Worm (Caenorhabditis elegans) whole organism, L1 larva: ENCODE results near the gene alp-1.
A peak's percentile ranks its signal among the peaks of the same experiment; 100 is the strongest.

ENCODE experiments used
- C16A3.4 ChIP-seq: fragments of 150-350 bp; optimal IDR thresholded peaks from 2 replicates; lab custom pipeline; 2014; ENCODE audit warnings: missing biosample characterization, missing genetic modification characterization
- Y116A8C.19 ChIP-seq: sonication (generic microtip); optimal IDR thresholded peaks from 2 replicates; lab custom pipeline; 2016; ENCODE audit warnings: missing compliant biosample characterization, missing genetic modification characterization, borderline replicate concordance
- ama-1 ChIP-seq: fragments of 150-350 bp; optimal IDR thresholded peaks from 2 replicates; lab custom pipeline; 2014
- blmp-1 ChIP-seq: fragments of 150-350 bp; optimal IDR thresholded peaks from 2 replicates; lab custom pipeline; 2014; ENCODE audit warnings: missing biosample characterization, missing genetic modification characterization
- ceh-63 ChIP-seq: fragments of 200-800 bp; sonication (Bioruptor generic); optimal IDR thresholded peaks from 2 replicates; lab custom pipeline; 2018; ENCODE audit warnings: mild to moderate bottlenecking, missing genetic modification characterization, missing compliant biosample characterization
- ceh-82 ChIP-seq, 3 experiments: fragments of 150-350 bp in 1 of 3; sonication (generic microtip) in 2 of 3; optimal IDR thresholded peaks; 2 replicates each; lab custom pipeline; 2014 to 2017; ENCODE audit warnings: missing biosample characterization in 3 of 3, missing genetic modification characterization in 3 of 3
- ceh-90 ChIP-seq: sonication (generic microtip); optimal IDR thresholded peaks from 2 replicates; lab custom pipeline; 2016; ENCODE audit warnings: missing genetic modification characterization, missing compliant biosample characterization
- ces-1 ChIP-seq: fragments of 150-350 bp; optimal IDR thresholded peaks from 2 replicates; lab custom pipeline; 2014; ENCODE audit warnings: missing biosample characterization, missing genetic modification reagents, missing genetic modification characterization
- dpl-1 ChIP-seq, 3 experiments: fragments of 150-350 bp in 2 of 3; sonication (generic microtip) in 1 of 3; optimal IDR thresholded peaks; 2 replicates each; lab custom pipeline; 2014 to 2017; ENCODE audit warnings: missing biosample characterization in 3 of 3, missing genetic modification characterization in 3 of 3, missing genetic modification reagents in 3 of 3
- efl-1 ChIP-seq, 4 experiments: fragments of 150-350 bp; optimal IDR thresholded peaks in 3 of 4; peaks in 1 of 4; 1 replicate in 1 of 4; 2 replicates in 3 of 4; lab custom pipeline; 2014; ENCODE audit warnings: missing biosample characterization in 2 of 4, missing genetic modification characterization in 2 of 4, missing genetic modification reagents in 2 of 4
- egl-13 ChIP-seq: sonication (generic microtip); optimal IDR thresholded peaks from 2 replicates; lab custom pipeline; 2016; ENCODE audit warnings: missing genotype, missing genetic modification reagents, missing genetic modification characterization, missing compliant biosample characterization
- egl-27 ChIP-seq, 2 experiments: fragments of 150-350 bp in 1 of 2; sonication (generic microtip); optimal IDR thresholded peaks; 3 replicates each; lab custom pipeline; 2017 to 2018; ENCODE audit warnings: missing biosample characterization in 2 of 2, missing genetic modification characterization in 2 of 2, missing genetic modification reagents in 2 of 2
- elt-2 ChIP-seq: sonication (generic microtip); optimal IDR thresholded peaks from 2 replicates; lab custom pipeline; 2016; ENCODE audit warnings: missing genetic modification characterization, mild to moderate bottlenecking, inconsistent platforms, missing compliant biosample characterization, missing genetic modification reagents
- elt-3 ChIP-seq, 6 experiments: fragments of 150-350 bp in 1 of 6; sonication (generic microtip); optimal IDR thresholded peaks; 2 replicates each; lab custom pipeline; 2017 to 2018; ENCODE audit warnings: missing biosample characterization in 6 of 6, missing genetic modification characterization in 6 of 6, inconsistent platforms in 1 of 6
- fkh-4 ChIP-seq: sonication (generic microtip); optimal IDR thresholded peaks from 2 replicates; lab custom pipeline; 2016; ENCODE audit warnings: missing compliant biosample characterization, missing genetic modification characterization, borderline replicate concordance
- hpl-2 ChIP-seq: fragments of 150-350 bp; optimal IDR thresholded peaks from 2 replicates; lab custom pipeline; 2014; ENCODE audit warnings: missing biosample characterization, missing genetic modification reagents, missing genetic modification characterization
- irx-1 ChIP-seq: sonication (generic microtip); optimal IDR thresholded peaks from 2 replicates; lab custom pipeline; 2016; ENCODE audit warnings: missing genetic modification characterization, missing compliant biosample characterization
- isw-1 ChIP-seq: fragments of 200-800 bp; sonication (Bioruptor generic); IDR thresholded peaks from 2 replicates; pipeline ENCODE4 v1.3.6; 2022; ENCODE audit warnings: missing genetic modification characterization, missing compliant biosample characterization
- lin-13 ChIP-seq: fragments of 150-350 bp; optimal IDR thresholded peaks from 2 replicates; lab custom pipeline; 2014; ENCODE audit warnings: missing biosample characterization, missing genetic modification reagents, missing genetic modification characterization
- lin-14 ChIP-seq: fragments of 200-800 bp; sonication (Bioruptor generic); optimal IDR thresholded peaks from 2 replicates; lab custom pipeline; 2018; ENCODE audit warnings: mild to moderate bottlenecking, missing genetic modification characterization, moderate library complexity, missing compliant biosample characterization
- lin-15B ChIP-seq: fragments of 150-350 bp; sonication (generic microtip); optimal IDR thresholded peaks from 3 replicates; lab custom pipeline; 2014; ENCODE audit warnings: missing biosample characterization, missing genetic modification characterization
- lin-35 ChIP-seq, 2 experiments: fragments of 150-350 bp; optimal IDR thresholded peaks; 2 replicates each; lab custom pipeline; 2014; ENCODE audit warnings: missing biosample characterization in 2 of 2, missing genetic modification characterization in 2 of 2, missing genetic modification reagents in 2 of 2
- lin-39 ChIP-seq: fragments of 150-350 bp; optimal IDR thresholded peaks from 2 replicates; lab custom pipeline; 2014; ENCODE audit warnings: missing biosample characterization, missing genetic modification reagents, missing genetic modification characterization
- lsy-2 ChIP-seq, 2 experiments: fragments of 150-350 bp; optimal IDR thresholded peaks; 2 replicates each; lab custom pipeline; 2014; ENCODE audit warnings: missing biosample characterization in 2 of 2, missing genetic modification characterization in 2 of 2
- mdl-1 ChIP-seq, 2 experiments: fragments of 150-350 bp; optimal IDR thresholded peaks; 2 replicates each; lab custom pipeline; 2014 to 2017; ENCODE audit warnings: missing biosample characterization in 2 of 2, missing genetic modification characterization in 2 of 2, inconsistent platforms in 1 of 2
- mef-2 ChIP-seq: fragments of 150-350 bp; optimal IDR thresholded peaks from 2 replicates; lab custom pipeline; 2014; ENCODE audit warnings: missing biosample characterization, missing genetic modification characterization
- mep-1 ChIP-seq: fragments of 150-350 bp; optimal IDR thresholded peaks from 2 replicates; lab custom pipeline; 2014; ENCODE audit warnings: missing biosample characterization, missing genetic modification characterization
- nhr-11 ChIP-seq: fragments of 150-350 bp; optimal IDR thresholded peaks from 2 replicates; lab custom pipeline; 2014; ENCODE audit warnings: missing biosample characterization, missing genetic modification characterization
- nhr-19 ChIP-seq: fragments of 200-800 bp; sonication (Bioruptor generic); conservative IDR thresholded peaks from 2 replicates; pipeline ENCODE4 v1.3.6; 2022; ENCODE audit warnings: missing genetic modification characterization, missing compliant biosample characterization
- nhr-20 ChIP-seq: sonication (generic microtip); optimal IDR thresholded peaks from 2 replicates; lab custom pipeline; 2016; ENCODE audit warnings: mild to moderate bottlenecking, missing genetic modification characterization, missing compliant biosample characterization
- nhr-237 ChIP-seq: fragments of 150-350 bp; optimal IDR thresholded peaks from 2 replicates; lab custom pipeline; 2014; ENCODE audit warnings: missing biosample characterization, missing genetic modification characterization
- nhr-28 ChIP-seq: fragments of 150-350 bp; optimal IDR thresholded peaks from 2 replicates; lab custom pipeline; 2014; ENCODE audit warnings: missing biosample characterization, missing genetic modification characterization
- nhr-47 ChIP-seq: sonication (generic microtip); optimal IDR thresholded peaks from 2 replicates; lab custom pipeline; 2016; ENCODE audit warnings: mild to moderate bottlenecking, missing genetic modification characterization, moderate library complexity, missing compliant biosample characterization
- nhr-71 ChIP-seq: sonication (generic microtip); optimal IDR thresholded peaks from 2 replicates; lab custom pipeline; 2016; ENCODE audit warnings: mild to moderate bottlenecking, missing genetic modification characterization, moderate library complexity, missing compliant biosample characterization
- nhr-77 ChIP-seq: fragments of 150-350 bp; optimal IDR thresholded peaks from 2 replicates; lab custom pipeline; 2014; ENCODE audit warnings: missing biosample characterization, missing genetic modification characterization
- nhr-84 ChIP-seq: sonication (generic microtip); optimal IDR thresholded peaks from 2 replicates; lab custom pipeline; 2017; ENCODE audit warnings: missing biosample characterization, missing genetic modification characterization
- nhr-85 ChIP-seq: sonication (generic microtip); peaks from one replicate; lab custom pipeline; 2016; ENCODE audit warnings: missing genetic modification characterization, inconsistent platforms, missing compliant biosample characterization
- nhr-90 ChIP-seq: sonication (generic microtip); optimal IDR thresholded peaks from 2 replicates; lab custom pipeline; 2016; ENCODE audit warnings: mild to moderate bottlenecking, missing genetic modification characterization, missing compliant biosample characterization; ENCODE audit not compliant: poor library complexity
- rnt-1 ChIP-seq: sonication (generic microtip); optimal IDR thresholded peaks from 2 replicates; lab custom pipeline; 2016; ENCODE audit warnings: mild to moderate bottlenecking, missing genetic modification characterization, moderate library complexity, missing compliant biosample characterization
- skn-1 ChIP-seq: fragments of 150-350 bp; optimal IDR thresholded peaks from 2 replicates; lab custom pipeline; 2014; ENCODE audit warnings: missing biosample characterization, missing genetic modification characterization
- snu-23 ChIP-seq: sonication (generic microtip); optimal IDR thresholded peaks from 2 replicates; lab custom pipeline; 2016; ENCODE audit warnings: missing genetic modification characterization, missing compliant biosample characterization
- sptf-1 ChIP-seq: fragments of 150-350 bp; optimal IDR thresholded peaks from 2 replicates; lab custom pipeline; 2014; ENCODE audit warnings: missing biosample characterization, missing genetic modification characterization
- swsn-7 ChIP-seq: sonication (generic microtip); optimal IDR thresholded peaks from 2 replicates; lab custom pipeline; 2016; ENCODE audit warnings: missing genetic modification characterization, missing compliant biosample characterization
- tbx-2 ChIP-seq: sonication (generic microtip); optimal IDR thresholded peaks from 2 replicates; lab custom pipeline; 2016; ENCODE audit warnings: missing genetic modification characterization, missing compliant biosample characterization
- tlp-1 ChIP-seq: fragments of 150-350 bp; optimal IDR thresholded peaks from 2 replicates; lab custom pipeline; 2014; ENCODE audit warnings: missing biosample characterization, missing genetic modification characterization
- unc-130 ChIP-seq: fragments of 150-350 bp; optimal IDR thresholded peaks from 2 replicates; lab custom pipeline; 2017; ENCODE audit warnings: missing biosample characterization, missing genetic modification characterization, inconsistent platforms
- unc-30 ChIP-seq: sonication (generic microtip); optimal IDR thresholded peaks from 2 replicates; lab custom pipeline; 2017; ENCODE audit warnings: missing biosample characterization, missing genetic modification characterization
- unc-62 ChIP-seq: fragments of 150-350 bp; optimal IDR thresholded peaks from 2 replicates; lab custom pipeline; 2014; ENCODE audit warnings: missing biosample characterization, missing genetic modification reagents, missing genetic modification characterization
- zag-1 ChIP-seq: fragments of 150-350 bp; optimal IDR thresholded peaks from 2 replicates; lab custom pipeline; 2014; ENCODE audit warnings: missing biosample characterization, missing genetic modification characterization
- zip-4 ChIP-seq: fragments of 200-800 bp; sonication (Bioruptor generic); optimal IDR thresholded peaks from 2 replicates; lab custom pipeline; 2018; ENCODE audit warnings: mild to moderate bottlenecking, missing genetic modification characterization, moderate library complexity, missing compliant biosample characterization
- ztf-11 ChIP-seq, 2 experiments: sonication (generic microtip); optimal IDR thresholded peaks; 2 replicates each; lab custom pipeline; 2016 to 2017; ENCODE audit warnings: missing genetic modification characterization in 2 of 2, missing biosample characterization in 1 of 2, missing compliant biosample characterization in 1 of 2
- ztf-4 ChIP-seq: fragments of 150-350 bp; optimal IDR thresholded peaks from 2 replicates; lab custom pipeline; 2014; ENCODE audit warnings: missing biosample characterization, missing genetic modification characterization

Gene alp-1

ce11 chrIV:8866092-8866491 lies 13.8 kb downstream of the alp-1 start:
- peak in 1 of 2 experiments; percentile 46 for TF ChIP-seq mdl-1 (tag; optimal IDR thresholded peaks at IDR 0.05; lab: Kevin White, UChicago)
- no peak for TF ChIP-seq egl-13
- no peak for TF ChIP-seq unc-62
- peak; percentile 77 for TF ChIP-seq mep-1 (tag; lab: Kevin White, UChicago)
- no peak for TF ChIP-seq irx-1 (tag; lab: Kevin White, UChicago)
- peak; percentile 60 for TF ChIP-seq skn-1 (tag; lab: Kevin White, UChicago)
- no peak for TF ChIP-seq unc-30
- TF ChIP-seq elt-3 (tag; optimal IDR thresholded peaks at IDR 0.05; lab: Kevin White, UChicago), result peak in 1 of 6 experiments; percentile 58
- no peak for TF ChIP-seq sptf-1 (tag; lab: Kevin White, UChicago)
- no peak for TF ChIP-seq ztf-4
- TF ChIP-seq blmp-1 (tag; lab: Kevin White, UChicago), result peak; percentile 98
- no peak for TF ChIP-seq fkh-4 (tag; lab: Kevin White, UChicago)
- TF ChIP-seq mef-2, result no peak
- TF ChIP-seq rnt-1 (tag; lab: Kevin White, UChicago), result peak; percentile 73
- TF ChIP-seq nhr-71 (tag; lab: Kevin White, UChicago), result peak; percentile 74
- peak; percentile 31 for TF ChIP-seq C16A3.4 (tag; lab: Kevin White, UChicago)
- peak; percentile 27 to 52 for TF ChIP-seq lsy-2 (tag; optimal IDR thresholded peaks at IDR 0.05; lab: Kevin White, UChicago)
- TF ChIP-seq lin-15B (tag; lab: Kevin White, UChicago), result no peak
- no peak for TF ChIP-seq zip-4 (GFP tag; lab: Kevin White, UChicago)
- TF ChIP-seq tbx-2 (tag; lab: Kevin White, UChicago), result peak; percentile 38
- no peak for TF ChIP-seq tlp-1 (tag; lab: Kevin White, UChicago)
- TF ChIP-seq ces-1, result no peak
- no peak for TF ChIP-seq nhr-28
- peak; percentile 73 for TF ChIP-seq nhr-20
- TF ChIP-seq nhr-19 (GFP tag; lab: Robert Waterston, UW), result peak; percentile 33
- no peak for TF ChIP-seq nhr-84 (tag; lab: Kevin White, UChicago)
- TF ChIP-seq lin-35 (GFP tag; optimal IDR thresholded peaks at IDR 0.05; lab: Kevin White, UChicago), result peak; percentile 50 to 74
- peak; percentile 59 to 68 for TF ChIP-seq efl-1 (optimal IDR thresholded peaks at IDR 0.05; lab: Kevin White, UChicago)
- peak; percentile 47 to 97 for TF ChIP-seq efl-1 (GFP tag; optimal IDR thresholded peaks at IDR 0.05 in 1 of 2; lab: Kevin White, UChicago)
- TF ChIP-seq elt-2, result peak; percentile 39
- peak in 1 of 2 experiments; percentile 34 for TF ChIP-seq ztf-11 (tag; optimal IDR thresholded peaks at IDR 0.05; lab: Kevin White, UChicago)
- peak; percentile 97 for TF ChIP-seq lin-14 (GFP tag; lab: Kevin White, UChicago)
- TF ChIP-seq snu-23 (GFP tag; lab: Kevin White, UChicago), result peak; percentile 67
- TF ChIP-seq isw-1, result no peak
- TF ChIP-seq nhr-237 (tag; lab: Kevin White, UChicago), result no peak
- TF ChIP-seq ceh-90 (tag; lab: Kevin White, UChicago), result no peak
- no peak for TF ChIP-seq ceh-63
- peak in 1 of 3 experiments; percentile 18 for TF ChIP-seq ceh-82 (tag; optimal IDR thresholded peaks at IDR 0.05; lab: Kevin White, UChicago)
- TF ChIP-seq dpl-1 (GFP tag; optimal IDR thresholded peaks at IDR 0.05; lab: Kevin White, UChicago), result peak; percentile 51 to 64 (median 56)
- TF ChIP-seq unc-130, result no peak
- no peak for TF ChIP-seq ama-1 (lab: Kevin White, UChicago)
- peak in 1 of 2 experiments; percentile 14 for TF ChIP-seq egl-27 (tag; optimal IDR thresholded peaks at IDR 0.05; lab: Kevin White, UChicago)
- TF ChIP-seq nhr-77 (tag; lab: Kevin White, UChicago), result peak; percentile 34
- TF ChIP-seq nhr-11 (tag; lab: Kevin White, UChicago), result no peak
- no peak for TF ChIP-seq lin-13 (GFP tag; lab: Kevin White, UChicago)
- TF ChIP-seq nhr-47 (tag; lab: Kevin White, UChicago), result peak; percentile 43
- TF ChIP-seq nhr-90 (tag; lab: Kevin White, UChicago), result peak; percentile 57
- TF ChIP-seq lin-39, result no peak
- peak; percentile 78 for TF ChIP-seq nhr-85 (tag; lab: Kevin White, UChicago)
- peak; percentile 36 for TF ChIP-seq swsn-7 (tag; lab: Kevin White, UChicago)
- TF ChIP-seq hpl-2, result no peak
- no peak for TF ChIP-seq Y116A8C.19 (tag; lab: Kevin White, UChicago)
- no peak for TF ChIP-seq zag-1 (tag; lab: Kevin White, UChicago)
